Fruit fly (Drosophila melanogaster) whole organism, embryonic: Measurements from ENCODE around the gene Tsen34.

ENCODE experiments used
- Asciz ChIP-seq: fragments of 200-800 bp; sonication (Bioruptor generic); optimal IDR thresholded peaks from 2 replicates; lab custom pipeline; 2017; ENCODE audit warnings: missing biosample characterization, mild to moderate bottlenecking, missing genetic modification characterization, missing genetic modification reagents
- B-H2 ChIP-seq: fragments of 200-800 bp; sonication (Bioruptor generic); optimal IDR thresholded peaks from 2 replicates; lab custom pipeline; 2018; ENCODE audit warnings: missing biosample characterization, mild to moderate bottlenecking, missing genetic modification characterization
- CG10147 ChIP-seq: fragments of 200-800 bp; sonication (Bioruptor generic); optimal IDR thresholded peaks from 2 replicates; lab custom pipeline; 2019; ENCODE audit warnings: missing biosample characterization, mild to moderate bottlenecking, missing genetic modification characterization, moderate library complexity
- CG10366 ChIP-seq: fragments of 200-800 bp; sonication (Bioruptor generic); IDR thresholded peaks from 2 replicates; pipeline ENCODE4 v1.3.6; 2022; ENCODE audit warnings: missing biosample characterization, missing genetic modification characterization
- CG11456 ChIP-seq: fragments of 200-800 bp; sonication (Bioruptor generic); IDR thresholded peaks from 3 replicates; pipeline ENCODE4 v1.3.6; 2022; ENCODE audit warnings: missing biosample characterization, missing genetic modification characterization
- CG1233 ChIP-seq: fragments of 200-800 bp; sonication (Bioruptor generic); optimal IDR thresholded peaks from 4 replicates; lab custom pipeline; 2018; ENCODE audit warnings: missing biosample characterization, mild to moderate bottlenecking, missing genetic modification characterization
- CG12391 ChIP-seq: fragments of 200-800 bp; sonication (Bioruptor generic); optimal IDR thresholded peaks from 3 replicates; lab custom pipeline; 2018; ENCODE audit warnings: missing biosample characterization, mild to moderate bottlenecking, missing genetic modification characterization, moderate library complexity
- CG14014 ChIP-seq: fragments of 200-800 bp; sonication (Bioruptor generic); IDR thresholded peaks from 2 replicates; pipeline ENCODE4 v1.3.6; 2022; ENCODE audit warnings: missing biosample characterization, missing genetic modification characterization
- CG14667 ChIP-seq: fragments of 200-800 bp; sonication (Bioruptor generic); IDR thresholded peaks from 2 replicates; pipeline ENCODE4 v1.3.6; 2022; ENCODE audit warnings: missing biosample characterization, missing genetic modification characterization
- CG1792 ChIP-seq: fragments of 200-800 bp; sonication (Bioruptor generic); optimal IDR thresholded peaks from 2 replicates; lab custom pipeline; 2016; ENCODE audit warnings: missing biosample characterization, missing genetic modification characterization
- CG30020 ChIP-seq: fragments of 200-800 bp; optimal IDR thresholded peaks from 2 replicates; lab custom pipeline; 2019; ENCODE audit warnings: missing biosample characterization, mild to moderate bottlenecking, missing genetic modification characterization, moderate library complexity
- CG42726 ChIP-seq: fragments of 200-800 bp; sonication (Bioruptor generic); IDR thresholded peaks from 2 replicates; pipeline ENCODE4 v1.3.6; 2022; ENCODE audit warnings: missing biosample characterization, missing genetic modification characterization; ENCODE audit not compliant: partially characterized antibody
- CG4617 ChIP-seq: fragments of 200-800 bp; sonication (Bioruptor generic); optimal IDR thresholded peaks from 3 replicates; lab custom pipeline; 2016; ENCODE audit warnings: missing biosample characterization, missing genetic modification characterization, borderline replicate concordance
- CG4854 ChIP-seq: fragments of 200-800 bp; sonication (Bioruptor generic); optimal IDR thresholded peaks from 2 replicates; lab custom pipeline; 2016; ENCODE audit warnings: missing biosample characterization, missing genetic modification characterization, inconsistent platforms
- CG5180 ChIP-seq: fragments of 200-800 bp; sonication (Bioruptor generic); optimal IDR thresholded peaks from 3 replicates; lab custom pipeline; 2017; ENCODE audit warnings: missing biosample characterization, missing genetic modification characterization, mild to moderate bottlenecking, moderate library complexity, missing genetic modification reagents
- CG6689 ChIP-seq: fragments of 200-800 bp; sonication (Bioruptor generic); IDR thresholded peaks from 2 replicates; pipeline ENCODE4 v1.3.6; 2022; ENCODE audit warnings: missing biosample characterization, missing genetic modification characterization
- CG7745 ChIP-seq: fragments of 200-800 bp; sonication (Bioruptor generic); optimal IDR thresholded peaks from 2 replicates; lab custom pipeline; 2018; ENCODE audit warnings: missing biosample characterization, mild to moderate bottlenecking, missing genetic modification characterization, moderate library complexity
- CG7839 ChIP-seq: fragments of 200-800 bp; sonication (Bioruptor generic); optimal IDR thresholded peaks from 3 replicates; lab custom pipeline; 2018; ENCODE audit warnings: missing biosample characterization, mild to moderate bottlenecking, missing genetic modification characterization, moderate library complexity
- Chrac-16 ChIP-seq: fragments of 200-800 bp; sonication (Bioruptor generic); optimal IDR thresholded peaks from 3 replicates; lab custom pipeline; 2016; ENCODE audit warnings: missing biosample characterization, missing genetic modification characterization
- Gsc ChIP-seq: fragments of 200-800 bp; sonication (Bioruptor generic); IDR thresholded peaks from 2 replicates; pipeline ENCODE4 v1.3.6; 2022; ENCODE audit warnings: missing biosample characterization, missing genetic modification characterization
- Hr51 ChIP-seq, 2 experiments: fragments of 200-800 bp; sonication (Bioruptor generic); optimal IDR thresholded peaks; 2 replicates in 1 of 2; 3 replicates in 1 of 2; lab custom pipeline; 2016 to 2018; ENCODE audit warnings: missing biosample characterization in 2 of 2, missing genetic modification characterization in 2 of 2, mild to moderate bottlenecking in 1 of 2, moderate library complexity in 1 of 2
- MTF-1 ChIP-seq: fragments of 200-800 bp; sonication (Bioruptor generic); optimal IDR thresholded peaks from 2 replicates; lab custom pipeline; 2018; ENCODE audit warnings: missing biosample characterization, mild to moderate bottlenecking, missing genetic modification characterization, borderline replicate concordance
- NfI ChIP-seq: fragments of 200-800 bp; sonication (Bioruptor generic); optimal IDR thresholded peaks from 3 replicates; lab custom pipeline; 2018; ENCODE audit warnings: missing biosample characterization, mild to moderate bottlenecking, missing genetic modification characterization, moderate library complexity
- Opbp ChIP-seq: fragments of 200-800 bp; sonication (Bioruptor generic); IDR thresholded peaks from 3 replicates; pipeline ENCODE4 v1.3.6; 2022; ENCODE audit warnings: missing biosample characterization, missing genetic modification characterization; ENCODE audit not compliant: partially characterized antibody
- Usf ChIP-seq: fragments of 200-800 bp; sonication (Bioruptor generic); optimal IDR thresholded peaks from 2 replicates; lab custom pipeline; 2017; ENCODE audit warnings: missing genotype, missing biosample characterization, missing genetic modification characterization
- ara ChIP-seq: fragments of 200-800 bp; sonication (Bioruptor generic); IDR thresholded peaks from 2 replicates; pipeline ENCODE4 v1.3.6; 2022; ENCODE audit warnings: missing biosample characterization, missing genetic modification characterization
- bbx ChIP-seq: fragments of 200-800 bp; sonication (Bioruptor generic); IDR thresholded peaks from 2 replicates; pipeline ENCODE4 v1.3.6; 2022; ENCODE audit warnings: missing biosample characterization, missing genetic modification characterization; ENCODE audit not compliant: partially characterized antibody
- br ChIP-seq: fragments of >200 bp; optimal IDR thresholded peaks from 2 replicates; lab custom pipeline; 2017
- chn ChIP-seq: fragments of 200-800 bp; sonication (Bioruptor generic); optimal IDR thresholded peaks from 2 replicates; lab custom pipeline; 2016; ENCODE audit warnings: missing biosample characterization, missing genetic modification characterization
- crc ChIP-seq: fragments of 200-800 bp; sonication (Bioruptor generic); optimal IDR thresholded peaks from 2 replicates; lab custom pipeline; 2016; ENCODE audit warnings: missing biosample characterization, missing genetic modification characterization
- dmrt11E ChIP-seq: fragments of 200-800 bp; sonication (Bioruptor generic); optimal IDR thresholded peaks from 3 replicates; lab custom pipeline; 2018; ENCODE audit warnings: missing biosample characterization, mild to moderate bottlenecking, missing genetic modification characterization, moderate library complexity
- hbn ChIP-seq: fragments of 200-800 bp; sonication (Bioruptor generic); IDR thresholded peaks from 2 replicates; pipeline ENCODE4 v1.3.6; 2022; ENCODE audit warnings: missing biosample characterization, missing genetic modification characterization; ENCODE audit not compliant: partially characterized antibody
- jumu ChIP-seq: fragments of 200-800 bp; sonication (Bioruptor generic); optimal IDR thresholded peaks from 3 replicates; lab custom pipeline; 2016; ENCODE audit warnings: missing biosample characterization, missing genetic modification characterization
- klu ChIP-seq: fragments of 200-800 bp; sonication (Bioruptor generic); IDR thresholded peaks from 2 replicates; pipeline ENCODE4 v1.3.6; 2022; ENCODE audit warnings: missing biosample characterization, missing genetic modification characterization
- lov ChIP-seq, 2 experiments: fragments of 200-800 bp in 1 of 2; fragments of >200 bp in 1 of 2; sonication (Bioruptor generic) in 1 of 2; IDR thresholded peaks in 1 of 2; optimal IDR thresholded peaks in 1 of 2; 2 replicates in 1 of 2; 3 replicates in 1 of 2; pipeline versions ENCODE4 v1.3.6 to Lab custom; 2017 to 2022; ENCODE audit warnings: missing biosample characterization in 1 of 2, missing genetic modification characterization in 1 of 2
- mirr ChIP-seq: fragments of 200-800 bp; sonication (Bioruptor generic); optimal IDR thresholded peaks from 3 replicates; lab custom pipeline; 2018; ENCODE audit warnings: missing biosample characterization, mild to moderate bottlenecking, missing genetic modification characterization
- pan ChIP-seq, 4 experiments: fragments of >200 bp in 3 of 4; fragments of 200-800 bp in 1 of 4; sonication (Bioruptor generic) in 1 of 4; optimal IDR thresholded peaks in 3 of 4; IDR thresholded peaks in 1 of 4; 2 replicates each; pipeline versions ENCODE4 v1.3.6 to Lab custom; 2017 to 2022; ENCODE audit warnings: missing biosample characterization in 2 of 4, missing genetic modification characterization in 2 of 4, mixed read lengths in 1 of 4
- run ChIP-seq: fragments of 200-800 bp; sonication (Bioruptor generic); optimal IDR thresholded peaks from 3 replicates; lab custom pipeline; 2018; ENCODE audit warnings: missing biosample characterization, mild to moderate bottlenecking, missing genetic modification characterization
- seq ChIP-seq: fragments of 200-800 bp; sonication (Bioruptor generic); IDR thresholded peaks from 2 replicates; pipeline ENCODE4 v1.3.6; 2022; ENCODE audit warnings: missing biosample characterization, missing genetic modification characterization
- sim ChIP-seq: fragments of 200-800 bp; sonication (Bioruptor generic); IDR thresholded peaks from 2 replicates; pipeline ENCODE4 v1.3.6; 2022; ENCODE audit warnings: missing biosample characterization, missing genetic modification characterization
- sna ChIP-seq: fragments of 200-800 bp; sonication (Bioruptor generic); IDR thresholded peaks from 2 replicates; pipeline ENCODE4 v1.3.6; 2022; ENCODE audit warnings: missing biosample characterization, missing genetic modification characterization; ENCODE audit not compliant: partially characterized antibody
- sqz ChIP-seq: fragments of 200-800 bp; sonication (Bioruptor generic); optimal IDR thresholded peaks from 3 replicates; lab custom pipeline; 2018; ENCODE audit warnings: missing biosample characterization, mild to moderate bottlenecking, missing genetic modification characterization
- tll ChIP-seq, 2 experiments: fragments of 200-800 bp in 1 of 2; fragments of >200 bp in 1 of 2; sonication (Bioruptor generic) in 1 of 2; optimal IDR thresholded peaks; 2 replicates each; lab custom pipeline; 2017 to 2019; ENCODE audit warnings: missing biosample characterization in 2 of 2, missing genetic modification characterization in 2 of 2, mild to moderate bottlenecking in 1 of 2, moderate library complexity in 1 of 2
- trem ChIP-seq: fragments of 200-800 bp; optimal IDR thresholded peaks from 3 replicates; lab custom pipeline; 2019; ENCODE audit warnings: missing biosample characterization, mild to moderate bottlenecking, missing genetic modification characterization, moderate library complexity
- trh ChIP-seq: fragments of 200-800 bp; sonication (Bioruptor generic); optimal IDR thresholded peaks from 2 replicates; lab custom pipeline; 2016; ENCODE audit warnings: missing biosample characterization, missing genetic modification characterization
- ttk ChIP-seq: fragments of 200-800 bp; sonication (Bioruptor generic); IDR thresholded peaks from 2 replicates; pipeline ENCODE4 v2.1.2; 2022; ENCODE audit warnings: missing biosample characterization, missing genetic modification characterization
- usp ChIP-seq: fragments of >200 bp; optimal IDR thresholded peaks from 2 replicates; lab custom pipeline; 2017; ENCODE audit warnings: missing biosample characterization, missing genetic modification characterization

Tsen34 gene

dm6 chr3L:14801854-14802616 lies 40.4 kb upstream of the Tsen34 start, which contains the start of gene NHP2 (continued):
- TF ChIP-seq dmrt11E (tag; lab: Kevin White, UChicago): peak; percentile 80
- peak; percentile 43; the same call in 1 of the 2 replicates for TF ChIP-seq klu (GFP tag; lab: Robert Waterston, UW)
- TF ChIP-seq sim (GFP tag; lab: Robert Waterston, UW): peak; percentile 51
- peak in 1 of 2 experiments; percentile 71 for TF ChIP-seq Hr51 (GFP tag; optimal IDR thresholded peaks at IDR 0.05; lab: Kevin White, UChicago)
- TF ChIP-seq CG1792 (GFP tag; lab: Kevin White, UChicago): peak; percentile 40
- TF ChIP-seq CG1233 (GFP tag; lab: Kevin White, UChicago): peak; percentile 81
- TF ChIP-seq CG4617 (GFP tag; lab: Kevin White, UChicago): peak; percentile 85
- peak; percentile 73 for TF ChIP-seq run (tag; lab: Kevin White, UChicago)
- TF ChIP-seq bbx (GFP tag; lab: Robert Waterston, UW): no peak
- TF ChIP-seq CG12391 (tag; lab: Kevin White, UChicago): peak; percentile 88
- TF ChIP-seq CG14014 (GFP tag; lab: Robert Waterston, UW): peak; percentile 88
- no peak for TF ChIP-seq Opbp (GFP tag; lab: Robert Waterston, UW)
- TF ChIP-seq CG42726 (GFP tag; lab: Robert Waterston, UW): 0 out of 2 replicates have a peak, but pooled peaks have one; percentile 24
- TF ChIP-seq CG30020 (tag; lab: Kevin White, UChicago): peak; percentile 60
- peak; percentile 79 for TF ChIP-seq seq
- TF ChIP-seq CG4854 (GFP tag; lab: Kevin White, UChicago): peak; percentile 38
- no peak for TF ChIP-seq Asciz (GFP tag; lab: Kevin White, UChicago)
- peak; percentile 72; the same call in 1 of the 2 replicates for TF ChIP-seq ara (GFP tag; lab: Robert Waterston, UW)
- TF ChIP-seq ttk (GFP tag; lab: Robert Waterston, UW): peak; percentile 74
- TF ChIP-seq trh: peak; percentile 52
- no peak for TF ChIP-seq mirr (GFP tag; lab: Kevin White, UChicago)
- TF ChIP-seq CG10366 (GFP tag; lab: Robert Waterston, UW): peak; percentile 77
- no peak for TF ChIP-seq CG5180 (GFP tag; lab: Kevin White, UChicago)
- peak; percentile 76 for TF ChIP-seq MTF-1
- TF ChIP-seq CG14667 (GFP tag; lab: Robert Waterston, UW): no peak; the same call in 1 of the 2 replicates
- peak; percentile 81 for TF ChIP-seq CG10147 (GFP tag; lab: Kevin White, UChicago)
- TF ChIP-seq Usf (GFP tag; lab: Kevin White, UChicago): peak; percentile 34
- TF ChIP-seq Chrac-16 (GFP tag; lab: Kevin White, UChicago): peak; percentile 69
- no peak for TF ChIP-seq sqz
- no peak for TF ChIP-seq jumu (GFP tag; lab: Kevin White, UChicago)
- TF ChIP-seq hbn (GFP tag; lab: Robert Waterston, UW): no peak
- TF ChIP-seq pan (optimal IDR thresholded peaks at IDR 0.05; lab: Kevin White, UChicago): no peak
- peak in 1 of 2 experiments; percentile 89 for TF ChIP-seq pan (GFP tag; optimal IDR thresholded peaks at IDR 0.05 in 1 of 2, IDR thresholded peaks at IDR 0.05 in 1 of 2)
- TF ChIP-seq sna: no peak
- no peak for TF ChIP-seq usp (GFP tag; lab: Kevin White, UChicago)
- TF ChIP-seq B-H2 (GFP tag; lab: Kevin White, UChicago): peak; percentile 48
- no peak; the same call in 1 of the 3 replicates for TF ChIP-seq CG11456 (GFP tag; lab: Robert Waterston, UW)
- TF ChIP-seq lov (optimal IDR thresholded peaks at IDR 0.05; lab: Kevin White, UChicago): no peak
- TF ChIP-seq lov (GFP tag; IDR thresholded peaks at IDR 0.05; lab: Robert Waterston, UW): peak; percentile 84
- TF ChIP-seq CG6689 (GFP tag; lab: Robert Waterston, UW): peak; percentile 77
- TF ChIP-seq br (lab: Kevin White, UChicago): no peak
- TF ChIP-seq crc (GFP tag; lab: Kevin White, UChicago): no peak
- peak; percentile 73 for TF ChIP-seq chn (GFP tag; lab: Kevin White, UChicago)
- TF ChIP-seq Gsc: no peak
- peak; percentile 86 for TF ChIP-seq CG7839 (tag; lab: Kevin White, UChicago)
- peak; percentile 88 for TF ChIP-seq trem (tag; lab: Kevin White, UChicago)
- peak; percentile 87 for TF ChIP-seq NfI (GFP tag; lab: Kevin White, UChicago)
- TF ChIP-seq CG7745 (tag; lab: Kevin White, UChicago): peak; percentile 24
- no peak for TF ChIP-seq tll (GFP tag; optimal IDR thresholded peaks at IDR 0.05; lab: Kevin White, UChicago)
